Worm (Caenorhabditis elegans): ENCODE data around the gene sprp-4.

DNA sequence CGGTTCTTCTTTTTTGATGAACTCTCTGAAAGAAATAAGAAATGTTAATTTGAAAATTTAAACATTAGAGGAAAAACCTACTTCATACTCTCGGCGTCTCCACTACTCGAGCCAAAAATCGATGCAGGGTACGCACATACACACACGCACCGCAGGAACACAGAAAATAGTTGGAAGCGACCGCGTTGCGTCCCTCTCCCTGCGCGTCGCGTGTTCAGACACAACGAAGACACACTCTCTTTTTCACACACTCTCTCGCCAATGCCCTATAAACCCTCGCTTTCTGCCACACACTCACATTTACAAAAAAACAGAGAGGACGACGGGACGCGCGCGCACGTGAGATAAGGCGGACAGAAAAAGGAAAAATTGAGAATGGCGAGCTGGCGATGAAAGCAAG is 42.5 kb downstream of the sprp-4 start, which contains the start of gene R04E5.9:
- no peak for TF ChIP-seq unc-62 (GFP tag; optimal IDR thresholded peaks at IDR 0.05)
- TF ChIP-seq unc-39 (tag; optimal IDR thresholded peaks at IDR 0.05) = no peak
- peak; percentile 78 for TF ChIP-seq skn-1 (tag; optimal IDR thresholded peaks at IDR 0.05)
- TF ChIP-seq tbx-2 (tag; optimal IDR thresholded peaks at IDR 0.05) = peak; percentile 64
- TF ChIP-seq eor-1 (tag; optimal IDR thresholded peaks at IDR 0.05) = no peak

Data from whole organism, L3 larva.